Worm (Caenorhabditis elegans): ENCODE measurements around the gene T24C12.3.

- TF ChIP-seq zag-1 (tag; optimal IDR thresholded peaks at IDR 0.05) (no peak), hlh-30 (tag; optimal IDR thresholded peaks at IDR 0.05; ENCODE audit: insufficient read depth) (no peak), snpc-4 (tag; optimal IDR thresholded peaks at IDR 0.05) (no peak), php-3 (GFP tag; IDR thresholded peaks at IDR 0.05) (no peak), zfp-3 (GFP tag; conservative IDR thresholded peaks at IDR 0.05) (no peak), snpc-1.2 (GFP tag; IDR thresholded peaks at IDR 0.05) (no peak), ceh-82 (tag; optimal IDR thresholded peaks at IDR 0.05) (no peak), nhr-237 (tag; optimal IDR thresholded peaks at IDR 0.05) (no peak), lin-13 (GFP tag; optimal IDR thresholded peaks at IDR 0.05) (no peak)
Measured at ce11 chrX:2164751-2165150, 38.9 kb downstream of the T24C12.3 start, which contains the start of gene F48B9.3.

Measured in whole organism, L4 larva.